Worm (Caenorhabditis elegans) whole organism, mixed stage, embryonic: Measurements from ENCODE around the gene gcy-12.
A peak's percentile ranks its signal among the peaks of the same experiment; 100 is the strongest.

Source experiments
- M03D4.4 ChIP-seq: sonication (generic microtip); optimal IDR thresholded peaks from 2 replicates; lab custom pipeline; 2017; ENCODE audit warnings: mild to moderate bottlenecking, missing genetic modification characterization, missing compliant biosample characterization
- bed-3 ChIP-seq: fragments of 200-800 bp; sonication (Bioruptor generic); optimal IDR thresholded peaks from 3 replicates; lab custom pipeline; 2018; ENCODE audit warnings: mild to moderate bottlenecking, missing genetic modification characterization, moderate library complexity, missing compliant biosample characterization
- blmp-1 ChIP-seq: fragments of 150-350 bp; optimal IDR thresholded peaks from 2 replicates; lab custom pipeline; 2014; ENCODE audit warnings: missing biosample characterization, missing genetic modification characterization
- ceh-39 ChIP-seq: fragments of 150-350 bp; optimal IDR thresholded peaks from 2 replicates; lab custom pipeline; 2014; ENCODE audit warnings: missing biosample characterization, missing genetic modification characterization
- ceh-43 ChIP-seq: fragments of 200-800 bp; sonication (Bioruptor generic); optimal IDR thresholded peaks from 2 replicates; lab custom pipeline; 2018; ENCODE audit warnings: mild to moderate bottlenecking, missing genetic modification characterization, moderate library complexity, missing compliant biosample characterization
- ceh-83 ChIP-seq: fragments of 200-800 bp; sonication (Bioruptor generic); optimal IDR thresholded peaks from 2 replicates; lab custom pipeline; 2018; ENCODE audit warnings: mild to moderate bottlenecking, missing genetic modification characterization, missing compliant biosample characterization
- ces-1 ChIP-seq: fragments of 150-350 bp; optimal IDR thresholded peaks from 2 replicates; lab custom pipeline; 2014; ENCODE audit warnings: missing biosample characterization, missing genetic modification reagents, missing genetic modification characterization
- cnd-1 ChIP-seq: fragments of 200-800 bp; sonication (Bioruptor generic); optimal IDR thresholded peaks from 2 replicates; lab custom pipeline; 2018; ENCODE audit warnings: mild to moderate bottlenecking, missing genetic modification characterization, missing compliant biosample characterization
- drap-1 ChIP-seq: fragments of 200-800 bp; sonication (Bioruptor generic); optimal IDR thresholded peaks from 3 replicates; lab custom pipeline; 2018; ENCODE audit warnings: mild to moderate bottlenecking, missing genetic modification characterization, missing compliant biosample characterization
- elt-1 ChIP-seq: sonication (generic microtip); optimal IDR thresholded peaks from 2 replicates; lab custom pipeline; 2017; ENCODE audit warnings: missing genetic modification characterization, mild to moderate bottlenecking, missing compliant biosample characterization, antibody characterized with exemption, moderate library complexity, borderline replicate concordance; ENCODE audit not compliant: insufficient read depth
- elt-3 ChIP-seq: fragments of 150-350 bp; optimal IDR thresholded peaks from 2 replicates; lab custom pipeline; 2014; ENCODE audit warnings: missing biosample characterization, missing genetic modification characterization
- flh-1 ChIP-seq: fragments of 200-800 bp; sonication (Bioruptor generic); optimal IDR thresholded peaks from 2 replicates; lab custom pipeline; 2018; ENCODE audit warnings: mild to moderate bottlenecking, missing genetic modification characterization, moderate library complexity, missing compliant biosample characterization
- ham-2 ChIP-seq: fragments of 200-800 bp; sonication (Bioruptor generic); optimal IDR thresholded peaks from 2 replicates; lab custom pipeline; 2018; ENCODE audit warnings: mild to moderate bottlenecking, missing genetic modification characterization, missing compliant biosample characterization
- hlh-1 ChIP-seq: fragments of 150-350 bp; optimal IDR thresholded peaks from 2 replicates; lab custom pipeline; 2014; ENCODE audit warnings: missing biosample characterization, missing genetic modification reagents, missing genetic modification characterization
- lin-13 ChIP-seq: fragments of 150-350 bp; optimal IDR thresholded peaks from 2 replicates; lab custom pipeline; 2014; ENCODE audit warnings: missing biosample characterization, missing genetic modification characterization
- lin-32 ChIP-seq: fragments of 200-800 bp; sonication (Bioruptor generic); optimal IDR thresholded peaks from 2 replicates; lab custom pipeline; 2018; ENCODE audit warnings: mild to moderate bottlenecking, missing genetic modification characterization, missing compliant biosample characterization
- lsy-2 ChIP-seq: fragments of 150-350 bp; optimal IDR thresholded peaks from 2 replicates; lab custom pipeline; 2014; ENCODE audit warnings: missing biosample characterization, missing genetic modification characterization
- mab-5 ChIP-seq: fragments of 150-350 bp; optimal IDR thresholded peaks from 2 replicates; lab custom pipeline; 2014; ENCODE audit warnings: missing biosample characterization, missing genetic modification characterization
- mep-1 ChIP-seq: fragments of 150-350 bp; optimal IDR thresholded peaks from 2 replicates; lab custom pipeline; 2017; ENCODE audit warnings: missing biosample characterization, missing genetic modification reagents, missing genetic modification characterization, inconsistent platforms
- mls-2 ChIP-seq: sonication (generic microtip); optimal IDR thresholded peaks from 2 replicates; lab custom pipeline; 2016; ENCODE audit warnings: mild to moderate bottlenecking, missing genetic modification characterization, moderate library complexity, missing compliant biosample characterization
- nhr-12 ChIP-seq: fragments of 150-350 bp; optimal IDR thresholded peaks from 2 replicates; lab custom pipeline; 2014; ENCODE audit warnings: missing biosample characterization, missing genetic modification characterization
- nhr-2 ChIP-seq: fragments of 150-350 bp; optimal IDR thresholded peaks from 2 replicates; lab custom pipeline; 2014; ENCODE audit warnings: missing biosample characterization, missing genetic modification characterization
- nhr-237 ChIP-seq: fragments of 150-350 bp; optimal IDR thresholded peaks from 2 replicates; lab custom pipeline; 2014; ENCODE audit warnings: missing biosample characterization, missing genetic modification characterization
- nhr-28 ChIP-seq: fragments of 150-350 bp; optimal IDR thresholded peaks from 2 replicates; lab custom pipeline; 2014; ENCODE audit warnings: missing biosample characterization, missing genetic modification characterization
- nhr-76 ChIP-seq: sonication (generic microtip); optimal IDR thresholded peaks from 2 replicates; lab custom pipeline; 2017; ENCODE audit warnings: missing biosample characterization, missing genetic modification characterization
- pha-4 ChIP-seq: fragments of 150-350 bp; optimal IDR thresholded peaks from 2 replicates; lab custom pipeline; 2018; ENCODE audit warnings: missing biosample characterization, missing genetic modification reagents, missing genetic modification characterization
- sem-2 ChIP-seq: fragments of 200-800 bp; sonication (Bioruptor generic); optimal IDR thresholded peaks from 2 replicates; lab custom pipeline; 2018; ENCODE audit warnings: mild to moderate bottlenecking, missing genetic modification characterization, missing compliant biosample characterization
- snpc-4 ChIP-seq: fragments of 150-350 bp; optimal IDR thresholded peaks from 2 replicates; lab custom pipeline; 2014; ENCODE audit warnings: missing biosample characterization, missing genetic modification characterization
- sptf-1 ChIP-seq: sonication (generic microtip); optimal IDR thresholded peaks from 2 replicates; lab custom pipeline; 2017; ENCODE audit warnings: mild to moderate bottlenecking, missing genetic modification characterization, moderate library complexity, missing compliant biosample characterization
- tbx-8 ChIP-seq: fragments of 200-800 bp; sonication (Bioruptor generic); optimal IDR thresholded peaks from 2 replicates; lab custom pipeline; 2018; ENCODE audit warnings: mild to moderate bottlenecking, missing genetic modification characterization, moderate library complexity, missing compliant biosample characterization
- unc-120 ChIP-seq: sonication (generic microtip); optimal IDR thresholded peaks from 2 replicates; lab custom pipeline; 2017; ENCODE audit warnings: missing genetic modification characterization, missing compliant biosample characterization; ENCODE audit not compliant: poor library complexity, severe bottlenecking
- unc-39 ChIP-seq: fragments of 150-350 bp; optimal IDR thresholded peaks from 2 replicates; lab custom pipeline; 2014; ENCODE audit warnings: missing biosample characterization, missing genetic modification characterization
- unc-62 ChIP-seq: fragments of 150-350 bp; optimal IDR thresholded peaks from 2 replicates; lab custom pipeline; 2014; ENCODE audit warnings: missing biosample characterization, missing genetic modification reagents, missing genetic modification characterization
- zip-8 ChIP-seq: fragments of 150-350 bp; optimal IDR thresholded peaks from 2 replicates; lab custom pipeline; 2014; ENCODE audit warnings: missing biosample characterization, missing genetic modification characterization
- ztf-11 ChIP-seq: fragments of 150-350 bp; optimal IDR thresholded peaks from 2 replicates; lab custom pipeline; 2014; ENCODE audit warnings: missing biosample characterization, missing genetic modification characterization

gcy-12 gene

DNA sequence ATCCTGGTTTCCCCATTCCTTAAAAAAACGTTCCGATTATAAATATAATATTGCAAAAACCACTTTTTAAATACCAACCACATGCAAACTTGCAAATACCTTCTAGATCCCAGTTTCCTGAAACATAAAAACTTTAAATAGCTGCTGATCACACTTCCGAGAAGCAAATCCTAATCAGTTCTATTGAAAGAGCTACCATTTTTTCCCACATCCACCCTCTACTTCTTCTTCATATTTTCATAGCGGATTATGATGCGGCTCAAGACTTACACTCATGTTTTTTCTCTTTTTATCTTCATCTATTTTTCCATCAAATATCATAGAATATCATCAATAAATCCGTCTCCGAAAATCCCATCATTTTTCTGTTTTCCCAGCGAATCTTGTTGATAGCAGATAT is 15.0 kb downstream of the gcy-12 start:
- TF ChIP-seq drap-1 (GFP tag; lab: Kevin White, UChicago) (no peak), elt-3 (tag; lab: Kevin White, UChicago) (no peak), ceh-39 (tag; lab: Kevin White, UChicago) (no peak), bed-3 (GFP tag; lab: Kevin White, UChicago) (no peak), elt-1 (no peak), blmp-1 (tag; lab: Kevin White, UChicago) (no peak), ham-2 (GFP tag; lab: Kevin White, UChicago) (no peak), ceh-43 (GFP tag; lab: Kevin White, UChicago) (no peak), ceh-83 (GFP tag; lab: Kevin White, UChicago) (no peak), lin-13 (no peak), mep-1 (no peak), unc-62 (GFP tag; lab: Kevin White, UChicago) (no peak), nhr-12 (tag; lab: Kevin White, UChicago) (no peak), unc-120 (tag; lab: Kevin White, UChicago) (no peak), nhr-2 (no peak), mls-2 (tag; lab: Kevin White, UChicago) (no peak), tbx-8 (GFP tag; lab: Kevin White, UChicago) (no peak), hlh-1 (no peak)

- TF ChIP-seq drap-1 (GFP tag; lab: Kevin White, UChicago) (no peak), elt-1 (peak; percentile 31)
These were observed 17.1 kb downstream of the gcy-12 start for ce11 chrII:5328912-5329311.

ce11 chrII:5330206-5330686 is 18.4 kb downstream of the gcy-12 start:
- TF ChIP-seq mab-5 (tag; lab: Kevin White, UChicago) (no peak), tbx-8 (GFP tag; lab: Kevin White, UChicago) (no peak), hlh-1 (no peak), sptf-1 (tag; lab: Kevin White, UChicago) (no peak), nhr-2 (peak; percentile 22), M03D4.4 (tag; lab: Kevin White, UChicago) (no peak), pha-4 (tag; lab: Kevin White, UChicago) (peak; percentile 24), sem-2 (GFP tag; lab: Kevin White, UChicago) (no peak), blmp-1 (tag; lab: Kevin White, UChicago) (no peak), nhr-237 (peak; percentile 68), nhr-12 (tag; lab: Kevin White, UChicago) (no peak), snpc-4 (no peak), elt-1 (no peak), ztf-11 (tag; lab: Kevin White, UChicago) (no peak), bed-3 (GFP tag; lab: Kevin White, UChicago) (no peak), ham-2 (GFP tag; lab: Kevin White, UChicago) (no peak), lin-32 (GFP tag; lab: Kevin White, UChicago) (no peak), flh-1 (GFP tag; lab: Kevin White, UChicago) (no peak), zip-8 (no peak), ceh-83 (GFP tag; lab: Kevin White, UChicago) (no peak), nhr-28 (tag; lab: Kevin White, UChicago) (no peak), unc-120 (tag; lab: Kevin White, UChicago) (no peak), mep-1 (peak; percentile 6), cnd-1 (tag; lab: Kevin White, UChicago) (no peak), lin-13 (no peak), ceh-43 (GFP tag; lab: Kevin White, UChicago) (no peak), drap-1 (GFP tag; lab: Kevin White, UChicago) (no peak), ceh-39 (tag; lab: Kevin White, UChicago) (peak; percentile 22), unc-62 (GFP tag; lab: Kevin White, UChicago) (peak; percentile 92), ces-1 (peak; percentile 52), nhr-76 (tag; lab: Kevin White, UChicago) (no peak), elt-3 (tag; lab: Kevin White, UChicago) (no peak), unc-39 (no peak), mls-2 (tag; lab: Kevin White, UChicago) (no peak), lsy-2 (tag; lab: Kevin White, UChicago) (no peak)
- TF ChIP-seq, all 35 proteins: peak for 7
